Worm (Caenorhabditis elegans) whole organism, L1 larva: ENCODE data around the gene vps-32.1.

Experiments
- C04F5.9 ChIP-seq: sonication (generic microtip); optimal IDR thresholded peaks from 2 replicates; lab custom pipeline; 2016; ENCODE audit warnings: missing genetic modification characterization, missing compliant biosample characterization
- C16A3.4 ChIP-seq: fragments of 150-350 bp; optimal IDR thresholded peaks from 2 replicates; lab custom pipeline; 2014; ENCODE audit warnings: missing biosample characterization, missing genetic modification characterization
- C34B4.2 ChIP-seq: sonication (generic microtip); optimal IDR thresholded peaks from 2 replicates; lab custom pipeline; 2017; ENCODE audit warnings: mild to moderate bottlenecking, missing genetic modification characterization, missing compliant biosample characterization
- aha-1 ChIP-seq: fragments of 150-350 bp; optimal IDR thresholded peaks from 2 replicates; lab custom pipeline; 2014; ENCODE audit warnings: missing biosample characterization, missing genetic modification characterization
- aly-2 ChIP-seq: fragments of 150-350 bp; optimal IDR thresholded peaks from 2 replicates; lab custom pipeline; 2014; ENCODE audit warnings: missing biosample characterization, missing genetic modification characterization
- ceh-63 ChIP-seq: fragments of 200-800 bp; sonication (Bioruptor generic); optimal IDR thresholded peaks from 2 replicates; lab custom pipeline; 2018; ENCODE audit warnings: mild to moderate bottlenecking, missing genetic modification characterization, missing compliant biosample characterization
- ceh-88 ChIP-seq: fragments of 200-800 bp; sonication (Bioruptor generic); IDR thresholded peaks from 2 replicates; pipeline ENCODE4 v1.3.6; 2022; ENCODE audit warnings: missing genetic modification characterization, missing compliant biosample characterization
- ceh-90 ChIP-seq: sonication (generic microtip); optimal IDR thresholded peaks from 2 replicates; lab custom pipeline; 2016; ENCODE audit warnings: missing genetic modification characterization, missing compliant biosample characterization
- dpl-1 ChIP-seq, 3 experiments: fragments of 150-350 bp in 2 of 3; sonication (generic microtip) in 1 of 3; optimal IDR thresholded peaks; 2 replicates each; lab custom pipeline; 2014 to 2017; ENCODE audit warnings: missing biosample characterization in 3 of 3, missing genetic modification characterization in 3 of 3, missing genetic modification reagents in 3 of 3
- dsc-1 ChIP-seq: sonication (generic microtip); optimal IDR thresholded peaks from 2 replicates; lab custom pipeline; 2016; ENCODE audit warnings: mild to moderate bottlenecking, missing genetic modification characterization, missing compliant biosample characterization
- egl-13 ChIP-seq: sonication (generic microtip); optimal IDR thresholded peaks from 2 replicates; lab custom pipeline; 2016; ENCODE audit warnings: missing genotype, missing genetic modification reagents, missing genetic modification characterization, missing compliant biosample characterization
- elt-2 ChIP-seq: sonication (generic microtip); optimal IDR thresholded peaks from 2 replicates; lab custom pipeline; 2016; ENCODE audit warnings: missing genetic modification characterization, mild to moderate bottlenecking, inconsistent platforms, missing compliant biosample characterization, missing genetic modification reagents
- elt-3 ChIP-seq, 6 experiments: fragments of 150-350 bp in 1 of 6; sonication (generic microtip); optimal IDR thresholded peaks; 2 replicates each; lab custom pipeline; 2017 to 2018; ENCODE audit warnings: missing biosample characterization in 6 of 6, missing genetic modification characterization in 6 of 6, inconsistent platforms in 1 of 6
- ets-5 ChIP-seq: fragments of 200-800 bp; sonication (Bioruptor generic); IDR thresholded peaks from 2 replicates; pipeline ENCODE4 v1.3.6; 2022; ENCODE audit warnings: missing genetic modification characterization, missing compliant biosample characterization
- fkh-10 ChIP-seq: sonication (generic microtip); optimal IDR thresholded peaks from 2 replicates; lab custom pipeline; 2017; ENCODE audit warnings: missing biosample characterization, missing genetic modification reagents, missing genetic modification characterization
- fkh-4 ChIP-seq: sonication (generic microtip); optimal IDR thresholded peaks from 2 replicates; lab custom pipeline; 2016; ENCODE audit warnings: missing compliant biosample characterization, missing genetic modification characterization, borderline replicate concordance
- fos-1 ChIP-seq: fragments of 150-350 bp; optimal IDR thresholded peaks from 2 replicates; lab custom pipeline; 2014; ENCODE audit warnings: missing biosample characterization, missing genetic modification characterization
- grh-1 ChIP-seq: fragments of 200-800 bp; sonication (Bioruptor generic); IDR thresholded peaks from 2 replicates; pipeline ENCODE4 v1.3.6; 2022; ENCODE audit warnings: missing genetic modification reagents, missing genetic modification characterization, missing compliant biosample characterization
- hlh-4 ChIP-seq: sonication (generic microtip); optimal IDR thresholded peaks from 2 replicates; lab custom pipeline; 2016; ENCODE audit warnings: mild to moderate bottlenecking, missing genetic modification characterization, missing compliant biosample characterization
- irx-1 ChIP-seq: sonication (generic microtip); optimal IDR thresholded peaks from 2 replicates; lab custom pipeline; 2016; ENCODE audit warnings: missing genetic modification characterization, missing compliant biosample characterization
- isw-1 ChIP-seq: fragments of 200-800 bp; sonication (Bioruptor generic); IDR thresholded peaks from 2 replicates; pipeline ENCODE4 v1.3.6; 2022; ENCODE audit warnings: missing genetic modification characterization, missing compliant biosample characterization
- lin-13 ChIP-seq: fragments of 150-350 bp; optimal IDR thresholded peaks from 2 replicates; lab custom pipeline; 2014; ENCODE audit warnings: missing biosample characterization, missing genetic modification reagents, missing genetic modification characterization
- lin-35 ChIP-seq, 2 experiments: fragments of 150-350 bp; optimal IDR thresholded peaks; 2 replicates each; lab custom pipeline; 2014; ENCODE audit warnings: missing biosample characterization in 2 of 2, missing genetic modification characterization in 2 of 2, missing genetic modification reagents in 2 of 2
- lin-39 ChIP-seq: fragments of 150-350 bp; optimal IDR thresholded peaks from 2 replicates; lab custom pipeline; 2014; ENCODE audit warnings: missing biosample characterization, missing genetic modification reagents, missing genetic modification characterization
- lir-3 ChIP-seq: sonication (generic microtip); optimal IDR thresholded peaks from 2 replicates; lab custom pipeline; 2016; ENCODE audit warnings: mild to moderate bottlenecking, missing genetic modification characterization, moderate library complexity, missing compliant biosample characterization; ENCODE audit not compliant: poor library complexity
- lsy-2 ChIP-seq, 2 experiments: fragments of 150-350 bp; optimal IDR thresholded peaks; 2 replicates each; lab custom pipeline; 2014; ENCODE audit warnings: missing biosample characterization in 2 of 2, missing genetic modification characterization in 2 of 2
- mdl-1 ChIP-seq, 2 experiments: fragments of 150-350 bp; optimal IDR thresholded peaks; 2 replicates each; lab custom pipeline; 2014 to 2017; ENCODE audit warnings: missing biosample characterization in 2 of 2, missing genetic modification characterization in 2 of 2, inconsistent platforms in 1 of 2
- mef-2 ChIP-seq: fragments of 150-350 bp; optimal IDR thresholded peaks from 2 replicates; lab custom pipeline; 2014; ENCODE audit warnings: missing biosample characterization, missing genetic modification characterization
- mep-1 ChIP-seq: fragments of 150-350 bp; optimal IDR thresholded peaks from 2 replicates; lab custom pipeline; 2014; ENCODE audit warnings: missing biosample characterization, missing genetic modification characterization
- nhr-19 ChIP-seq: fragments of 200-800 bp; sonication (Bioruptor generic); conservative IDR thresholded peaks from 2 replicates; pipeline ENCODE4 v1.3.6; 2022; ENCODE audit warnings: missing genetic modification characterization, missing compliant biosample characterization
- nhr-20 ChIP-seq: sonication (generic microtip); optimal IDR thresholded peaks from 2 replicates; lab custom pipeline; 2016; ENCODE audit warnings: mild to moderate bottlenecking, missing genetic modification characterization, missing compliant biosample characterization
- nhr-237 ChIP-seq: fragments of 150-350 bp; optimal IDR thresholded peaks from 2 replicates; lab custom pipeline; 2014; ENCODE audit warnings: missing biosample characterization, missing genetic modification characterization
- nhr-28 ChIP-seq: fragments of 150-350 bp; optimal IDR thresholded peaks from 2 replicates; lab custom pipeline; 2014; ENCODE audit warnings: missing biosample characterization, missing genetic modification characterization
- nhr-47 ChIP-seq: sonication (generic microtip); optimal IDR thresholded peaks from 2 replicates; lab custom pipeline; 2016; ENCODE audit warnings: mild to moderate bottlenecking, missing genetic modification characterization, moderate library complexity, missing compliant biosample characterization
- nhr-77 ChIP-seq: fragments of 150-350 bp; optimal IDR thresholded peaks from 2 replicates; lab custom pipeline; 2014; ENCODE audit warnings: missing biosample characterization, missing genetic modification characterization
- nhr-84 ChIP-seq: sonication (generic microtip); optimal IDR thresholded peaks from 2 replicates; lab custom pipeline; 2017; ENCODE audit warnings: missing biosample characterization, missing genetic modification characterization
- nhr-85 ChIP-seq: sonication (generic microtip); peaks from one replicate; lab custom pipeline; 2016; ENCODE audit warnings: missing genetic modification characterization, inconsistent platforms, missing compliant biosample characterization
- pag-3 ChIP-seq: sonication (generic microtip); optimal IDR thresholded peaks from 2 replicates; lab custom pipeline; 2017; ENCODE audit warnings: missing genetic modification characterization, mild to moderate bottlenecking, missing compliant biosample characterization, antibody characterized with exemption, borderline replicate concordance; ENCODE audit not compliant: insufficient read depth
- pqm-1 ChIP-seq: sonication (generic microtip); optimal IDR thresholded peaks from 3 replicates; lab custom pipeline; 2017; ENCODE audit warnings: missing biosample characterization, missing genetic modification characterization
- snpc-4 ChIP-seq: fragments of 150-350 bp; optimal IDR thresholded peaks from 2 replicates; lab custom pipeline; 2014; ENCODE audit warnings: missing biosample characterization, missing genetic modification characterization
- snu-23 ChIP-seq: sonication (generic microtip); optimal IDR thresholded peaks from 2 replicates; lab custom pipeline; 2016; ENCODE audit warnings: missing genetic modification characterization, missing compliant biosample characterization
- sox-4 ChIP-seq: sonication (generic microtip); optimal IDR thresholded peaks from 2 replicates; lab custom pipeline; 2016; ENCODE audit warnings: missing genetic modification characterization, missing compliant biosample characterization
- sup-37 ChIP-seq: fragments of 200-800 bp; sonication (Bioruptor generic); optimal IDR thresholded peaks from 2 replicates; lab custom pipeline; 2018; ENCODE audit warnings: mild to moderate bottlenecking, missing genetic modification characterization, missing compliant biosample characterization
- tlp-1 ChIP-seq: fragments of 150-350 bp; optimal IDR thresholded peaks from 2 replicates; lab custom pipeline; 2014; ENCODE audit warnings: missing biosample characterization, missing genetic modification characterization
- unc-130 ChIP-seq: fragments of 150-350 bp; optimal IDR thresholded peaks from 2 replicates; lab custom pipeline; 2017; ENCODE audit warnings: missing biosample characterization, missing genetic modification characterization, inconsistent platforms
- unc-30 ChIP-seq: sonication (generic microtip); optimal IDR thresholded peaks from 2 replicates; lab custom pipeline; 2017; ENCODE audit warnings: missing biosample characterization, missing genetic modification characterization
- unc-62 ChIP-seq: fragments of 150-350 bp; optimal IDR thresholded peaks from 2 replicates; lab custom pipeline; 2014; ENCODE audit warnings: missing biosample characterization, missing genetic modification reagents, missing genetic modification characterization
- unc-86 ChIP-seq: sonication (generic microtip); optimal IDR thresholded peaks from 2 replicates; lab custom pipeline; 2016; ENCODE audit warnings: missing genetic modification characterization, missing compliant biosample characterization
- unc-98 ChIP-seq: fragments of 200-800 bp; sonication (Bioruptor generic); IDR thresholded peaks from 2 replicates; pipeline ENCODE4 v1.3.6; 2022; ENCODE audit warnings: missing genetic modification characterization, missing compliant biosample characterization
- xbp-1 ChIP-seq: sonication (generic microtip); optimal IDR thresholded peaks from 2 replicates; lab custom pipeline; 2016; ENCODE audit warnings: missing genetic modification characterization, missing compliant biosample characterization
- zip-4 ChIP-seq: fragments of 200-800 bp; sonication (Bioruptor generic); optimal IDR thresholded peaks from 2 replicates; lab custom pipeline; 2018; ENCODE audit warnings: mild to moderate bottlenecking, missing genetic modification characterization, moderate library complexity, missing compliant biosample characterization
- ztf-4 ChIP-seq: fragments of 150-350 bp; optimal IDR thresholded peaks from 2 replicates; lab custom pipeline; 2014; ENCODE audit warnings: missing biosample characterization, missing genetic modification characterization

The vps-32.1 gene

ce11 chrII:6588605-6589292, 759 bp upstream of the vps-32.1 start, which contains the start of gene icd-1 (continued):
- TF ChIP-seq lin-13 (GFP tag; lab: Kevin White, UChicago) (peak; percentile 84), dsc-1 (peak; percentile 94), unc-30 (no peak), unc-130 (peak; percentile 74), zip-4 (GFP tag; lab: Kevin White, UChicago) (peak; percentile 99), irx-1 (tag; lab: Kevin White, UChicago) (peak; percentile 88), fkh-10 (peak; percentile 86), elt-3 (tag; optimal IDR thresholded peaks at IDR 0.05; lab: Kevin White, UChicago) (peak in 5 of 6 experiments; percentile 50 to 93 (median 68)), tlp-1 (no peak), elt-2 (tag; lab: Kevin White, UChicago) (peak; percentile 84), mef-2 (peak; percentile 67), sox-4 (tag; lab: Kevin White, UChicago) (peak; percentile 44), nhr-19 (peak; percentile 96), nhr-20 (tag; lab: Kevin White, UChicago) (peak; percentile 98), nhr-84 (tag; lab: Kevin White, UChicago) (no peak), aly-2 (peak; percentile 91), ztf-4 (tag; lab: Kevin White, UChicago) (peak; percentile 97), ets-5 (no peak), aha-1 (tag; lab: Kevin White, UChicago) (peak; percentile 85), sup-37 (peak; percentile 75), nhr-77 (peak; percentile 94), unc-62 (GFP tag; lab: Kevin White, UChicago) (no peak), ceh-90 (tag; lab: Kevin White, UChicago) (peak; percentile 28), dpl-1 (GFP tag; optimal IDR thresholded peaks at IDR 0.05; lab: Kevin White, UChicago) (peak; percentile 76 to 81 (median 76)), unc-98 (GFP tag; lab: Robert Waterston, UW) (peak; percentile 82), nhr-47 (peak; percentile 97), lin-35 (GFP tag; optimal IDR thresholded peaks at IDR 0.05; lab: Kevin White, UChicago) (peak; percentile 84 to 87), nhr-28 (tag; lab: Kevin White, UChicago) (no peak), grh-1 (GFP tag; lab: Robert Waterston, UW) (peak; percentile 95), pqm-1 (tag; lab: Kevin White, UChicago) (no peak), C34B4.2 (no peak), unc-86 (peak; percentile 95), pag-3 (tag; lab: Kevin White, UChicago) (no peak), hlh-4 (no peak), xbp-1 (tag; lab: Kevin White, UChicago) (peak; percentile 94), lir-3 (tag; lab: Kevin White, UChicago) (peak; percentile 89), snu-23 (GFP tag; lab: Kevin White, UChicago) (peak; percentile 99), C04F5.9 (tag; lab: Kevin White, UChicago) (peak; percentile 70), lin-39 (peak; percentile 94), mdl-1 (tag; optimal IDR thresholded peaks at IDR 0.05; lab: Kevin White, UChicago) (peak; percentile 45 to 89), ceh-88 (GFP tag; lab: Robert Waterston, UW) (peak; percentile 89), mep-1 (tag; lab: Kevin White, UChicago) (peak; percentile 94), nhr-85 (tag; lab: Kevin White, UChicago) (peak; percentile 99), isw-1 (GFP tag; lab: Robert Waterston, UW) (peak; percentile 96), fos-1 (tag; lab: Kevin White, UChicago) (peak; percentile 95), fkh-4 (tag; lab: Kevin White, UChicago) (peak; percentile 66), ceh-63 (no peak), lsy-2 (tag; optimal IDR thresholded peaks at IDR 0.05; lab: Kevin White, UChicago) (peak; percentile 94 to 96), C16A3.4 (tag; lab: Kevin White, UChicago) (peak; percentile 92), nhr-237 (tag; lab: Kevin White, UChicago) (peak; percentile 93), snpc-4 (tag; lab: Kevin White, UChicago) (peak; percentile 83), egl-13 (tag; lab: Kevin White, UChicago) (peak; percentile 86)
